Worm (Caenorhabditis elegans) whole organism, mixed stage, embryonic: ENCODE data around the gene fbxb-91.

Source experiments
- M03D4.4 ChIP-seq: sonication (generic microtip); optimal IDR thresholded peaks from 2 replicates; lab custom pipeline; 2017; ENCODE audit warnings: mild to moderate bottlenecking, missing genetic modification characterization, missing compliant biosample characterization
- bed-3 ChIP-seq: fragments of 200-800 bp; sonication (Bioruptor generic); optimal IDR thresholded peaks from 3 replicates; lab custom pipeline; 2018; ENCODE audit warnings: mild to moderate bottlenecking, missing genetic modification characterization, moderate library complexity, missing compliant biosample characterization
- blmp-1 ChIP-seq: fragments of 150-350 bp; optimal IDR thresholded peaks from 2 replicates; lab custom pipeline; 2014; ENCODE audit warnings: missing biosample characterization, missing genetic modification characterization
- ceh-39 ChIP-seq: fragments of 150-350 bp; optimal IDR thresholded peaks from 2 replicates; lab custom pipeline; 2014; ENCODE audit warnings: missing biosample characterization, missing genetic modification characterization
- ceh-83 ChIP-seq: fragments of 200-800 bp; sonication (Bioruptor generic); optimal IDR thresholded peaks from 2 replicates; lab custom pipeline; 2018; ENCODE audit warnings: mild to moderate bottlenecking, missing genetic modification characterization, missing compliant biosample characterization
- ces-1 ChIP-seq: fragments of 150-350 bp; optimal IDR thresholded peaks from 2 replicates; lab custom pipeline; 2014; ENCODE audit warnings: missing biosample characterization, missing genetic modification reagents, missing genetic modification characterization
- cnd-1 ChIP-seq: fragments of 200-800 bp; sonication (Bioruptor generic); optimal IDR thresholded peaks from 2 replicates; lab custom pipeline; 2018; ENCODE audit warnings: mild to moderate bottlenecking, missing genetic modification characterization, missing compliant biosample characterization
- elt-1 ChIP-seq: sonication (generic microtip); optimal IDR thresholded peaks from 2 replicates; lab custom pipeline; 2017; ENCODE audit warnings: missing genetic modification characterization, mild to moderate bottlenecking, missing compliant biosample characterization, antibody characterized with exemption, moderate library complexity, borderline replicate concordance; ENCODE audit not compliant: insufficient read depth
- elt-3 ChIP-seq: fragments of 150-350 bp; optimal IDR thresholded peaks from 2 replicates; lab custom pipeline; 2014; ENCODE audit warnings: missing biosample characterization, missing genetic modification characterization
- ham-2 ChIP-seq: fragments of 200-800 bp; sonication (Bioruptor generic); optimal IDR thresholded peaks from 2 replicates; lab custom pipeline; 2018; ENCODE audit warnings: mild to moderate bottlenecking, missing genetic modification characterization, missing compliant biosample characterization
- hlh-1 ChIP-seq: fragments of 150-350 bp; optimal IDR thresholded peaks from 2 replicates; lab custom pipeline; 2014; ENCODE audit warnings: missing biosample characterization, missing genetic modification reagents, missing genetic modification characterization
- lin-13 ChIP-seq: fragments of 150-350 bp; optimal IDR thresholded peaks from 2 replicates; lab custom pipeline; 2014; ENCODE audit warnings: missing biosample characterization, missing genetic modification characterization
- lin-32 ChIP-seq: fragments of 200-800 bp; sonication (Bioruptor generic); optimal IDR thresholded peaks from 2 replicates; lab custom pipeline; 2018; ENCODE audit warnings: mild to moderate bottlenecking, missing genetic modification characterization, missing compliant biosample characterization
- mab-5 ChIP-seq: fragments of 150-350 bp; optimal IDR thresholded peaks from 2 replicates; lab custom pipeline; 2014; ENCODE audit warnings: missing biosample characterization, missing genetic modification characterization
- mep-1 ChIP-seq: fragments of 150-350 bp; optimal IDR thresholded peaks from 2 replicates; lab custom pipeline; 2017; ENCODE audit warnings: missing biosample characterization, missing genetic modification reagents, missing genetic modification characterization, inconsistent platforms
- mls-2 ChIP-seq: sonication (generic microtip); optimal IDR thresholded peaks from 2 replicates; lab custom pipeline; 2016; ENCODE audit warnings: mild to moderate bottlenecking, missing genetic modification characterization, moderate library complexity, missing compliant biosample characterization
- nhr-12 ChIP-seq: fragments of 150-350 bp; optimal IDR thresholded peaks from 2 replicates; lab custom pipeline; 2014; ENCODE audit warnings: missing biosample characterization, missing genetic modification characterization
- nhr-2 ChIP-seq: fragments of 150-350 bp; optimal IDR thresholded peaks from 2 replicates; lab custom pipeline; 2014; ENCODE audit warnings: missing biosample characterization, missing genetic modification characterization
- nhr-237 ChIP-seq: fragments of 150-350 bp; optimal IDR thresholded peaks from 2 replicates; lab custom pipeline; 2014; ENCODE audit warnings: missing biosample characterization, missing genetic modification characterization
- pha-4 ChIP-seq: fragments of 150-350 bp; optimal IDR thresholded peaks from 2 replicates; lab custom pipeline; 2018; ENCODE audit warnings: missing biosample characterization, missing genetic modification reagents, missing genetic modification characterization
- sem-2 ChIP-seq: fragments of 200-800 bp; sonication (Bioruptor generic); optimal IDR thresholded peaks from 2 replicates; lab custom pipeline; 2018; ENCODE audit warnings: mild to moderate bottlenecking, missing genetic modification characterization, missing compliant biosample characterization
- sptf-1 ChIP-seq: sonication (generic microtip); optimal IDR thresholded peaks from 2 replicates; lab custom pipeline; 2017; ENCODE audit warnings: mild to moderate bottlenecking, missing genetic modification characterization, moderate library complexity, missing compliant biosample characterization
- tbx-8 ChIP-seq: fragments of 200-800 bp; sonication (Bioruptor generic); optimal IDR thresholded peaks from 2 replicates; lab custom pipeline; 2018; ENCODE audit warnings: mild to moderate bottlenecking, missing genetic modification characterization, moderate library complexity, missing compliant biosample characterization
- unc-120 ChIP-seq: sonication (generic microtip); optimal IDR thresholded peaks from 2 replicates; lab custom pipeline; 2017; ENCODE audit warnings: missing genetic modification characterization, missing compliant biosample characterization; ENCODE audit not compliant: poor library complexity, severe bottlenecking
- unc-39 ChIP-seq: fragments of 150-350 bp; optimal IDR thresholded peaks from 2 replicates; lab custom pipeline; 2014; ENCODE audit warnings: missing biosample characterization, missing genetic modification characterization
- unc-62 ChIP-seq: fragments of 150-350 bp; optimal IDR thresholded peaks from 2 replicates; lab custom pipeline; 2014; ENCODE audit warnings: missing biosample characterization, missing genetic modification reagents, missing genetic modification characterization
- zip-8 ChIP-seq: fragments of 150-350 bp; optimal IDR thresholded peaks from 2 replicates; lab custom pipeline; 2014; ENCODE audit warnings: missing biosample characterization, missing genetic modification characterization
- ztf-11 ChIP-seq: fragments of 150-350 bp; optimal IDR thresholded peaks from 2 replicates; lab custom pipeline; 2014; ENCODE audit warnings: missing biosample characterization, missing genetic modification characterization

The fbxb-91 gene

DNA sequence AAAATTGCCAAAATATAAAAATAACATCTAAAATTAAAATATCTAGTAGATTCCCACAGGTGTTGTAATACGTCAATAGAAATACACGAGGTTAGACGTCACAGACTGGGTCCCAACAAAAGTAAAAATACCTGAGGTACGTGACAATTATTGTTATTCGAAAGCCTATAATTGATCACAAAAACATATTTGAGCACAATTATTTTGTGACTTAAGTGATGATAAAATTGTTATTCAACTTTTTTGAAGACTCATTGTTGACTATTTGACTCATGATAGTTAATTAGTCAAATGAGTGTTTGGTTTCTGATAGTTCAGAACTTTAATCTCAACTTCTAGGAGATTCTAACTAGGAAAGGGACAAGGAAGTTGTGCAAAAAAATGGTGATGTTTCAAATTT, 27.2 kb upstream of the fbxb-91 start:
- TF ChIP-seq ztf-11 (tag; lab: Kevin White, UChicago) = no peak
- no peak for TF ChIP-seq nhr-237 (tag; lab: Kevin White, UChicago)
- TF ChIP-seq ces-1 (GFP tag; lab: Kevin White, UChicago) = no peak
- TF ChIP-seq hlh-1 (tag; lab: Kevin White, UChicago) = no peak
- no peak for TF ChIP-seq ceh-39 (tag; lab: Kevin White, UChicago)
- TF ChIP-seq mab-5 (tag; lab: Kevin White, UChicago) = no peak
- TF ChIP-seq unc-120 (tag; lab: Kevin White, UChicago) = no peak
- no peak for TF ChIP-seq bed-3
- no peak for TF ChIP-seq unc-39 (tag; lab: Kevin White, UChicago)
- no peak for TF ChIP-seq nhr-2 (tag; lab: Kevin White, UChicago)
- TF ChIP-seq sptf-1 (tag; lab: Kevin White, UChicago) = no peak
- no peak for TF ChIP-seq pha-4 (tag; lab: Kevin White, UChicago)

DNA sequence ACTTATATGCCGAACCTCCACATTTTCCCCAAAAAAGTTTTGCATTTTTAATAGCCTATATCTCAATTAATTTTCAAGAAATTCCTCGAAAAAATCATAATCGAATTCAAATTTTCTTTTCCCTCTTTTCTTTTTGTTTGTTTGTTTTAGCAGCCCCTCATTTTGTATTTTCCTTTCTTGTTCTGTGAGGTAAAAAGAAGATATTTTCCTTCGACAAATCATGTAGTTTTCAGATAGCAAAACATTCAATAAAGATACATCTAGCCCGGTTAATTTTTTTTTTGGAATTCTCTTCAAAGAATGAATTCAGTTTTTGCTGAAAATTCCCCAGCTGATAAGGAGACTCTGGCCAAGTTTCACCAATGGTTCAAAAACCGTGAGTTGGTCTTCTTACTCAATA, 25.1 kb upstream of the fbxb-91 start, which contains the start of gene T24E12.3:
T24E12.3 (plus strand) TSS at position 301 of the 400 bp plus-strand sequence.
- no peak for TF ChIP-seq ztf-11 (tag; lab: Kevin White, UChicago)
- TF ChIP-seq mab-5 (tag; lab: Kevin White, UChicago) = no peak
- no peak for TF ChIP-seq zip-8
- TF ChIP-seq nhr-2 (tag; lab: Kevin White, UChicago) = no peak
- no peak for TF ChIP-seq pha-4 (tag; lab: Kevin White, UChicago)
- TF ChIP-seq ham-2 (GFP tag; lab: Kevin White, UChicago) = no peak
- TF ChIP-seq unc-120 (tag; lab: Kevin White, UChicago) = no peak
- no peak for TF ChIP-seq lin-13 (tag; lab: Kevin White, UChicago)
- no peak for TF ChIP-seq elt-3
- no peak for TF ChIP-seq ces-1 (GFP tag; lab: Kevin White, UChicago)
- TF ChIP-seq blmp-1 (tag; lab: Kevin White, UChicago) = no peak
- TF ChIP-seq mep-1 (tag; lab: Kevin White, UChicago) = no peak
- TF ChIP-seq tbx-8 (GFP tag; lab: Kevin White, UChicago) = no peak
- no peak for TF ChIP-seq elt-1
- TF ChIP-seq ceh-83 (GFP tag; lab: Kevin White, UChicago) = no peak
- TF ChIP-seq sem-2 = no peak

DNA sequence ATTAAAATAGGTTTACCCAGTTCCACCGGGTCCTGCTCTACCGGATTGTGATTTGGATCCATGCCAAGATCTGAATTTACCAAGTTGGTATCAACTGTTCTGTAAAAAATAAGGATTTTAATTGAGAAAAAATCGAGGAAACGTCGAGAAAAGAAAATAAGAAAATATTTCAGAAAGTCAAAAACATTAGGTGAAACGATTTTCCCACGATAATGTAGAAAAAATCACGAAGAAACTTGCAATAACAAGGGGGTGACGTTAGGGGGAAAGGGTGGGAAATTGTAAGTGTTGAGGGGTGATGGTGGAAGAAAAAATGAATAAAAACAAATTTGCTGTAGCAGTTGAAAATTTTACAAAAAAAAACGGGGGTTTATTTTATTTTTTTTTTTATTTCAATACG, 22.5 kb upstream of the fbxb-91 start, which contains the start of gene T24E12.10:
T24E12.10 (minus strand) TSS at position 101 of the 400 bp plus-strand sequence.
- TF ChIP-seq ham-2 (GFP tag; lab: Kevin White, UChicago) = no peak
- no peak for TF ChIP-seq sptf-1 (tag; lab: Kevin White, UChicago)
- no peak for TF ChIP-seq unc-120 (tag; lab: Kevin White, UChicago)
- no peak for TF ChIP-seq mep-1 (tag; lab: Kevin White, UChicago)
- TF ChIP-seq elt-1 = no peak
- TF ChIP-seq ztf-11 (tag; lab: Kevin White, UChicago) = no peak
- TF ChIP-seq M03D4.4 (tag; lab: Kevin White, UChicago) = no peak
- no peak for TF ChIP-seq lin-32
- no peak for TF ChIP-seq unc-62 (GFP tag; lab: Kevin White, UChicago)
- no peak for TF ChIP-seq lin-13 (tag; lab: Kevin White, UChicago)
- no peak for TF ChIP-seq bed-3
- no peak for TF ChIP-seq mls-2 (tag; lab: Kevin White, UChicago)
- no peak for TF ChIP-seq tbx-8 (GFP tag; lab: Kevin White, UChicago)
- no peak for TF ChIP-seq ceh-83 (GFP tag; lab: Kevin White, UChicago)
- TF ChIP-seq unc-39 (tag; lab: Kevin White, UChicago) = no peak
- TF ChIP-seq mab-5 (tag; lab: Kevin White, UChicago) = no peak
- no peak for TF ChIP-seq cnd-1 (tag; lab: Kevin White, UChicago)
- TF ChIP-seq sem-2 = no peak
- TF ChIP-seq nhr-12 (tag; lab: Kevin White, UChicago) = no peak
- no peak for TF ChIP-seq elt-3
- TF ChIP-seq, all 35 proteins: peak for 0

DNA sequence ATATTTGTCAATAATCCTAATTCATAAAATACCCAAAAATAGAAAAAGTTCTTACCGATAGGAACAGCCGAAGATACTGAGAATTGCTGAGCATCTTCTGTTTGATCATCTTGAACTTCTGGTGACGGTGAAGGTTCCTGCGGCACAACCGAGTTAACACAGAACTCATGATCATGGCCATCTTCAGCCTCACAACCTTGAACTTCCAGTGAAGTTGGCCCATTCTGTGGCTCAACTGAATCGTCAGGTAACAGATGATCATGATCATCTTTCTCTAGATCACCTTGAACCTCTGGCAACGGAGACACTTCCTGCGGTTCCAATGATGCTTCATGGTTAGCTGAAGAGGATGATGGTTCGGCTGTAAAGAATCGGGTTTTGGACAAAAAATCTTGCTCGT, 21.1 kb upstream of the fbxb-91 start:
- TF ChIP-seq tbx-8 (GFP tag; lab: Kevin White, UChicago) = no peak
- no peak for TF ChIP-seq ham-2 (GFP tag; lab: Kevin White, UChicago)
- no peak for TF ChIP-seq elt-1
- no peak for TF ChIP-seq bed-3

DNA sequence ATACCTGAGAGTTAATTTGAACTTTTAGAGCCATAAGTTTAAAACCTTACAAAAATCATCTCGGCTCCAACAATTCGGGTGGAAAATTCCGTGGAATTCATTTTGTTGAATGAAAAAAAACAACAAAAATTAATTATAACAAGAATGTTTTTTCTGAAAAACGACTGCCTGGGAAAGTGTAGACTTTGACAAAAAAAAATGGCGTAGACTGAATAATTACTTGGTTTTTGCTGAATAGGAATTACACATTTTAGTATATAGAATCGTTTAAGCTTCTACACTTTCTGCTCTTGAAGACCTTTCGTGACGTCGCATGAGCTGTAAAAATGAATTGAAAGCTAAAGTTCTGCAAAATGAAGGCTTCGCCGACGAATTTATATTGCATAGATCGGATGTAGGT, 13.9 kb upstream of the fbxb-91 start, which contains the start of gene srx-112:
srx-112 (minus strand) TSS at position 101 of the 400 bp plus-strand sequence.
- no peak for TF ChIP-seq mab-5 (tag; lab: Kevin White, UChicago)
